Worm (Caenorhabditis elegans): ENCODE results near the gene R05H11.1.

DNA sequence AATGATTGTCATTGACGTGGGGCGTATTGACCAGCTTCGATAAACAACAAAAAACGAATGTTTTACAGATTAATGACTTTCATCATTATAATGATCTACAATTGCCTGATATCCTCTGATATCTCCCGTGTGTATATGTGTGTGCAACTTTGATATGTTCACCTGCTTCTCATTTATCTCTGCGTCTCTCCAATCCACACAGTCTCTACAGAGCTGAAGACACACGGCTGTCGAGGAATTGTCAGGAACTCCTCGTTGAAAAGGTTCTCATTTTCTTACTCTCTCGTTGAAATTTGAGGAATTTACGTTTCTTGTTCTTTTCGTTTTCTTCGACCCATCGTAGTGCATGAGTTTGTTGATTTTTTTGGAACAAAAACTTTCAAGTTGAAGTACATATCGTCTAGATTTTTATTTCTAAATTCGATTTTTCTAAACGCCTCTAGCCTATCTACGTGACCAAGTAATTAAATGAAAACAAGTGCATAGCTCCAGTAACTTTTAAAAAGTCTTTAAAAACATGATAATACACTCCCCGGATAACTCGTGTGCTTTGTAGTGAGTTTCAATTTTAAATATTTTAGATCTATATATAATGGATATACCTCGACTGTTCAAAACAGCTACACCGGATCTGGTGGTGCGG lies 25.0 kb downstream of the R05H11.1 start, which contains the start of gene ten-1:
- TF ChIP-seq dmd-8 (GFP tag; IDR thresholded peaks at IDR 0.05) = no peak
- no peak for TF ChIP-seq dve-1 (tag; optimal IDR thresholded peaks at IDR 0.05; ENCODE audit: insufficient read depth)
- TF ChIP-seq fos-1 (tag; optimal IDR thresholded peaks at IDR 0.05) = no peak
- no peak for TF ChIP-seq aly-2 (tag; optimal IDR thresholded peaks at IDR 0.05)
- TF ChIP-seq attf-4 (tag; optimal IDR thresholded peaks at IDR 0.05) = no peak
- TF ChIP-seq duxl-1 (tag; optimal IDR thresholded peaks at IDR 0.05; ENCODE audit: poor library complexity) = no peak
- TF ChIP-seq ama-1 (optimal IDR thresholded peaks at IDR 0.05) = no peak
- no peak for TF ChIP-seq skn-1 (tag; optimal IDR thresholded peaks at IDR 0.05)
- no peak for TF ChIP-seq unc-62 (GFP tag; optimal IDR thresholded peaks at IDR 0.05 in 1 of 2)
- no peak for TF ChIP-seq unc-62 (tag; optimal IDR thresholded peaks at IDR 0.05)
- TF ChIP-seq nhr-28 (tag; optimal IDR thresholded peaks at IDR 0.05) = no peak
- TF ChIP-seq tag-97 (GFP tag; IDR thresholded peaks at IDR 0.05) = no peak
- no peak for TF ChIP-seq snpc-4 (tag; optimal IDR thresholded peaks at IDR 0.05)
- no peak for TF ChIP-seq lir-3 (tag; optimal IDR thresholded peaks at IDR 0.05)
- no peak for TF ChIP-seq gei-8 (GFP tag; optimal IDR thresholded peaks at IDR 0.05)
